Worm (Caenorhabditis elegans) whole organism, L4 larva: ENCODE data around the gene R11D1.4.

Experiments used
- ZK546.5 ChIP-seq, 2 experiments: sonication (generic microtip); optimal IDR thresholded peaks; 2 replicates each; lab custom pipeline; 2017; ENCODE audit warnings: missing biosample characterization in 2 of 2, missing genetic modification characterization in 2 of 2
- hmg-1.1 ChIP-seq: fragments of 200-800 bp; sonication (Bioruptor generic); IDR thresholded peaks from 2 replicates; pipeline ENCODE4 v1.3.6; 2022; ENCODE audit warnings: missing genetic modification reagents, missing genetic modification characterization, missing compliant biosample characterization

DNA sequence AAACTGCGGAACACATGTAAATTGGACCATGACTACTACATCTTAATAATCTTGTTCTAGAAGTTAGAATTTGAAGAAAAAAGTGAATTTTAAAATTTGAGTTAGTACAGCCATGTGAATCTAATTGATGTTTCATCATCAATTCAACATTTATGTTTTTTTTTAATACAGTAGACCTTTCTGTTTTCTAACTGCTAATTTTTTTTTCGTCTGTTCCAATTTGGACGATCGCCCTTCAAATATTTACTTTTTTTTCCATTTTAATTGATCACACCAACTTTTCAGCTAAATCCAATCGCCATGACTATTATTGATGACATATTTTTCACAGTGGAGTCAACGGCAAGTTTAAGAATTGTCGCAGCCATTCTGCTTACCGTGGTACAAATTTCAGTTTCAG, 43.4 kb downstream of the R11D1.4 start, which contains the start of gene srx-116:
- TF ChIP-seq ZK546.5 (tag; optimal IDR thresholded peaks at IDR 0.05; lab: Kevin White, UChicago) (no peak), hmg-1.1 (GFP tag; lab: Robert Waterston, UW) (no peak)
